Worm (Caenorhabditis elegans): ENCODE data around the gene gei-8.

Gene gei-8

DNA sequence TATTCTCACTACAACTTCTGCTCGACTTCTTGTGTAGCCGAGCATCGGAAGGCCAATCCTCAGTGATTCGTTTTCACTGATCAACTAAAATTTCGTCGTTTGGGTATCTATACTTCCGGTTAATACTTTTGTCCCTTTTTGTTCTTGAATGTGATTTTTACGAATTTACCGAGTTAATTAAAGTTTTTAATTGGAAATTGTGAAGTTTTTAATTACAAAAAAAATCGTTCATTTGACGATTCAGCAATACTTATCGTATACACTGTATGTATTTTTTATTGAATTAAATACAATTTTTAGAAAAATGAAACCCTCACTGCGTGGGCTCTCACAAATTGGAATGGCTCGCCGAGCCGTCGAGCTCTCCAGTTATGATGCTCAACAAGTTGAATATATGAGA, 29.6 kb downstream of the gei-8 start, which contains the start of gene idi-1:
Gene idi-1 (plus strand): TSS at position 301 of the 400 bp plus-strand sequence.
- TF ChIP-seq hlh-6 (tag; optimal IDR thresholded peaks at IDR 0.05), result no peak
- TF ChIP-seq Y22D7AL.16 (tag; optimal IDR thresholded peaks at IDR 0.05), result no peak
- TF ChIP-seq nfya-1 (tag; optimal IDR thresholded peaks at IDR 0.05), result no peak
- TF ChIP-seq pha-4 (tag; optimal IDR thresholded peaks at IDR 0.05), result no peak
- no peak for TF ChIP-seq sox-2 (GFP tag; IDR thresholded peaks at IDR 0.05)
- no peak for TF ChIP-seq hlh-15 (tag; optimal IDR thresholded peaks at IDR 0.05)
- no peak for TF ChIP-seq ref-2 (tag; optimal IDR thresholded peaks at IDR 0.05)
- TF ChIP-seq ceh-6 (GFP tag; optimal IDR thresholded peaks at IDR 0.05), result no peak
- no peak for TF ChIP-seq pat-9 (tag; optimal IDR thresholded peaks at IDR 0.05)
- no peak for TF ChIP-seq elt-2 (tag; optimal IDR thresholded peaks at IDR 0.05)
- TF ChIP-seq K09A11.1 (tag; optimal IDR thresholded peaks at IDR 0.05; ENCODE audit: insufficient read depth), result no peak

DNA sequence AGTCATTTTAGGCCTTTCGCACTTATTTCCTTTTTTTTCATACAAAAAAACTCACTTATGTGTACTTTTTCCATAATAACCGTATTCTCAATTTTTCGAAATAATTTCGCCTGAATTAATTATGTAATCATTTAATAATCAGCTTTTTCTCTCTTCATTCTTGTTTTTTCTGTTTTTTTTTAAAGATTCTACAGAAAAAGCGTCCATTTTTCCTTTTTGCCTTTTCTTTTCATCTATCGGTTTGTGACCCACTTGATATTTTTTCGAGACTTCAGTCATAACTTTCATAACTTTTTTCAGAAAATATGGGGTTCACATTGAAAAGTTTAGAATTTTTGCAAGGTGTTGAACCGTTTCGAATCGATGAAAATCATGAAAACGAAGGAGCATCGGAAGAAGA, 32.8 kb downstream of the gei-8 start, which contains the start of gene vms-1:
Gene vms-1 (plus strand): TSS at position 301 of the 400 bp plus-strand sequence.
- TF ChIP-seq hlh-30 (tag; optimal IDR thresholded peaks at IDR 0.05; ENCODE audit: insufficient read depth) (no peak), tbx-7 (tag; optimal IDR thresholded peaks at IDR 0.05) (no peak), pqm-1 (tag; optimal IDR thresholded peaks at IDR 0.05) (no peak), nhr-11 (tag; optimal IDR thresholded peaks at IDR 0.05) (no peak), ahr-1 (tag; optimal IDR thresholded peaks at IDR 0.05) (no peak), K09A11.1 (tag; optimal IDR thresholded peaks at IDR 0.05; ENCODE audit: insufficient read depth) (no peak), npax-4 (tag; optimal IDR thresholded peaks at IDR 0.05) (no peak), hlh-13 (GFP tag; optimal IDR thresholded peaks at IDR 0.05) (no peak), ztf-16 (tag; optimal IDR thresholded peaks at IDR 0.05) (no peak), ceh-14 (tag; optimal IDR thresholded peaks at IDR 0.05) (no peak), ama-1 (optimal IDR thresholded peaks at IDR 0.05) (no peak)

DNA sequence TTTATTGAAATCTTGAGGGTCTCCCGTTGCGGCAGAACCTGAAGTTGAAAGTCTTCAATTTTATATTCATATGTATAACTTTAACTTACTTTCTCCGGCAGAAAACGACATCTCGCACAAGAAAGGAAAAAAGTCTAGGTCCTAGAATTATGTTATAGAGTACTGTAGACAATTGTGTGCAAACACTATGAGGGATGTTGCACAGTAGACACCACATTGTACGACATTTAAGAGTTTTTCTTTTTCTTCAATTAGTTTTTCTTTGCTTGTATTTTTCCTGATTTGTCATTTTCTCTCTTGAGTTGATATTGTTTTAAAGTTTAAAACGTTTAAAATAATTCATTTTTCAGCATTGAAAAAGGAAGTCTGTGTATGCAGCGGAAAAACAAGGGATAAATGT, 35.7 kb downstream of the gei-8 start, which contains the start of the genes K06H7.7 and grp-1:
Gene K06H7.7 (minus strand): TSS at position 121 of the 400 bp plus-strand sequence.
Gene grp-1 (plus strand): TSS at position 351 of the 400 bp plus-strand sequence.
- TF ChIP-seq unc-86 (tag; optimal IDR thresholded peaks at IDR 0.05), result no peak
- TF ChIP-seq fkh-6 (tag; optimal IDR thresholded peaks at IDR 0.05), result no peak
- peak; percentile 25 for TF ChIP-seq ceh-30 (tag; optimal IDR thresholded peaks at IDR 0.05)
- peak; percentile 24 for TF ChIP-seq unc-42 (tag; optimal IDR thresholded peaks at IDR 0.05)
- no peak for TF ChIP-seq ceh-2 (tag; optimal IDR thresholded peaks at IDR 0.05)
- TF ChIP-seq elt-2 (tag; optimal IDR thresholded peaks at IDR 0.05), result no peak
- peak; percentile 37 for TF ChIP-seq nfya-1 (tag; optimal IDR thresholded peaks at IDR 0.05)
- no peak for TF ChIP-seq T23F11.4 (GFP tag; optimal IDR thresholded peaks at IDR 0.05)
- peak; percentile 98 for TF ChIP-seq pros-1 (tag; optimal IDR thresholded peaks at IDR 0.05)
- peak; percentile 12 for TF ChIP-seq unc-55 (GFP tag; optimal IDR thresholded peaks at IDR 0.05)

DNA sequence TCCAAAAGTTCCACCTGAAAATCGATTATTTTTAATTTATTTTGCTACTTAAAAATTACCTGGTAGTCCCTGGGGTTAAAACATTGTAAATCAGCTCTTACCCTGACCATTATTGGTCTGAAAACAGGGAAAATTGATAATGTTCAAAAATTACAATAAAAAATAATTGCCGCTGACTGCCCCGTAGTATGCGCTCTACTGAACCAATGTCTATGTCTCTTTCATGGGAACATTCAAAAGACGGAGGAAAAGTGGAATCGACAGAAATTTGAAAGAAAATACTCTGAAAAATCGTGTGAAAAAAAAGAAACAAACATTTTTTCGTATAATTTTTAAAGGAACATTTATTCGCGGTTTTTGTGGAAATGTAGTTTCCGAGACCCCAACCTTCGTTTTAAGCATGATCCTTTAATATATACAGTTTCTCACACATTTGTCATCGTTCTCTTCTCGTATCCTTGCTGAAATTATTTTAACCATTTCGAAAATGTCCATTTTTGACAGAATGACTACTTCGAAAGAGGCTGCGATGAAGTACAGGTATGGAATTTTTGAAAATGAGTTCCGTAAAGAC, 40.8 kb downstream of the gei-8 start, which contains the start of the genes dcr-1 and apc-2:
Gene dcr-1 (minus strand): TSS at position 117 of the 574 bp plus-strand sequence.
Gene apc-2 (plus strand): TSS at position 465 of the 574 bp plus-strand sequence.
- TF ChIP-seq Y22D7AL.16 (tag; optimal IDR thresholded peaks at IDR 0.05) (no peak), unc-55 (GFP tag; optimal IDR thresholded peaks at IDR 0.05) (no peak), hlh-15 (tag; optimal IDR thresholded peaks at IDR 0.05) (no peak), ref-2 (tag; optimal IDR thresholded peaks at IDR 0.05) (no peak), ceh-30 (tag; optimal IDR thresholded peaks at IDR 0.05) (no peak), ceh-9 (tag; optimal IDR thresholded peaks at IDR 0.05) (no peak), ceh-19 (GFP tag; optimal IDR thresholded peaks at IDR 0.05) (no peak), C08G9.2 (tag; optimal IDR thresholded peaks at IDR 0.05) (no peak), ahr-1 (tag; optimal IDR thresholded peaks at IDR 0.05) (no peak), pat-9 (tag; optimal IDR thresholded peaks at IDR 0.05) (no peak), tbx-2 (tag; optimal IDR thresholded peaks at IDR 0.05) (no peak), syd-9 (tag; optimal IDR thresholded peaks at IDR 0.05) (no peak), ceh-14 (tag; optimal IDR thresholded peaks at IDR 0.05) (no peak), hlh-30 (tag; optimal IDR thresholded peaks at IDR 0.05; ENCODE audit: insufficient read depth) (no peak), ceh-18 (tag; optimal IDR thresholded peaks at IDR 0.05) (no peak), nhr-232 (tag; optimal IDR thresholded peaks at IDR 0.05) (no peak)

Measured in whole organism, late embryonic.